Worm (Caenorhabditis elegans): Measurements from ENCODE around the gene C37C3.10.

Gene C37C3.10

ce11 chrV:7847687-7848086, 15.2 kb downstream of the C37C3.10 start:
- TF ChIP-seq ztf-11 (tag; optimal IDR thresholded peaks at IDR 0.05), result no peak
- TF ChIP-seq pha-4 (tag; optimal IDR thresholded peaks at IDR 0.05), result peak; percentile 62
- no peak for TF ChIP-seq snpc-4 (tag; optimal IDR thresholded peaks at IDR 0.05)
- TF ChIP-seq nhr-2 (tag; optimal IDR thresholded peaks at IDR 0.05), result no peak
- TF ChIP-seq hlh-1 (tag; optimal IDR thresholded peaks at IDR 0.05), result no peak

ce11 chrV:7847170-7847569, 15.7 kb downstream of the C37C3.10 start, which contains the start of gene memo-1:
memo-1 (minus strand) TSS chrV:7847171.
- TF ChIP-seq ceh-39 (tag; optimal IDR thresholded peaks at IDR 0.05) (no peak), elt-1 (tag; optimal IDR thresholded peaks at IDR 0.05; ENCODE audit: borderline replicate concordance, insufficient read depth) (no peak), sptf-1 (tag; optimal IDR thresholded peaks at IDR 0.05) (no peak), hlh-1 (tag; optimal IDR thresholded peaks at IDR 0.05) (no peak), mep-1 (tag; optimal IDR thresholded peaks at IDR 0.05) (no peak), nhr-76 (tag; optimal IDR thresholded peaks at IDR 0.05) (no peak)

DNA sequence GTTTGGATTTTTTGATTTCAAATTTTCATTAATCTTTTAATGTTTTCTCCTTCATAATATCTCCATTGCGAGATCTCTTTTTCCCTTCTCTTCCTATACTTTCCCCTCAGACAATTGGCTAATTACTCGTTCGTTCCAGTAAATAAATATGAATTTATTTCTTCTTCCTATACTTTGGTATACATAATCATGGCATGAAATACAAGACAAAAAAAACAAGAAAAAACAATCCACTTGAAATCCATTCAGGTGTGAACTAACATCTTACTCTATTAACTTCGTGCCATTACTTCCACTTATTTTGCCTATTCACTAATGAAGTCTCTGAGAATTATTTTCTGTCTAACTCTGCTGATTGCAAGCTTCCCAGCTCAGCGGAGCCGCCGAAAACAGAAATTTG, 20.6 kb downstream of the C37C3.10 start, which contains the start of gene grd-8:
Gene grd-8 (plus strand): TSS at position 301 of the 400 bp plus-strand sequence.
- TF ChIP-seq pha-4 (tag; optimal IDR thresholded peaks at IDR 0.05), result no peak
- TF ChIP-seq elt-1 (tag; optimal IDR thresholded peaks at IDR 0.05; ENCODE audit: borderline replicate concordance, insufficient read depth), result no peak
- TF ChIP-seq M03D4.4 (tag; optimal IDR thresholded peaks at IDR 0.05), result no peak
- no peak for TF ChIP-seq tbx-8 (GFP tag; optimal IDR thresholded peaks at IDR 0.05)
- TF ChIP-seq drap-1 (GFP tag; optimal IDR thresholded peaks at IDR 0.05), result no peak
- no peak for TF ChIP-seq lsy-2 (tag; optimal IDR thresholded peaks at IDR 0.05)

DNA sequence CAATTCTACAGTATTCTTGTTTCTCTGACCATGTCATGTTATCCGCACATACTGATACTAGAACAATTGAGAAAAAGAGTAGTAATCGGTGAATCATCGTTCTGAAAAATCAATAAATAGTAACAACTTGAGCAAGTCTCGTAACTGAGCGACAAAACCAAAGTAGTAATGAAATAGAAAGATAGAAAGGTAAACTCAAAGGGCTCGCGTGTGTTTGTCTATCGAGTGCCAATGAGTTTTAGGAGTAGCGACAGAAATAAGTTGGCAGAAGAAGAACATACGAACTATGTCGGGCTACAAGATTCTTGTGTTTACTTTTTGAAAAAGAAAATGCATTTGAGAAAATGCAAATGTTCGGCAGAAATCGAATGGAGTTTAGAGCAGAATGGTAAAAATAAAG, 23.4 kb downstream of the C37C3.10 start, which contains the start of gene C37C3.12:
Gene C37C3.12 (minus strand): TSS at position 101 of the 400 bp plus-strand sequence.
- TF ChIP-seq flh-1 (GFP tag; optimal IDR thresholded peaks at IDR 0.05) (no peak), ztf-11 (tag; optimal IDR thresholded peaks at IDR 0.05) (no peak), lin-32 (GFP tag; optimal IDR thresholded peaks at IDR 0.05) (no peak), hlh-1 (tag; optimal IDR thresholded peaks at IDR 0.05) (no peak), bed-3 (GFP tag; optimal IDR thresholded peaks at IDR 0.05) (no peak), nhr-76 (tag; optimal IDR thresholded peaks at IDR 0.05) (no peak), drap-1 (GFP tag; optimal IDR thresholded peaks at IDR 0.05) (no peak), M03D4.4 (tag; optimal IDR thresholded peaks at IDR 0.05) (no peak), cnd-1 (tag; optimal IDR thresholded peaks at IDR 0.05) (no peak)

- no peak for TF ChIP-seq mep-1 (tag; optimal IDR thresholded peaks at IDR 0.05)
- no peak for TF ChIP-seq ceh-39 (tag; optimal IDR thresholded peaks at IDR 0.05)
- TF ChIP-seq zip-8 (tag; optimal IDR thresholded peaks at IDR 0.05), result no peak
- TF ChIP-seq hlh-1 (tag; optimal IDR thresholded peaks at IDR 0.05), result no peak
- no peak for TF ChIP-seq lin-13 (tag; optimal IDR thresholded peaks at IDR 0.05)
Observed at ce11 chrV:7837809-7838208, 25.1 kb downstream of the C37C3.10 start, which contains the start of gene ttr-33. ttr-33 (minus strand) TSS chrV:7837909.

- TF ChIP-seq zip-8 (tag; optimal IDR thresholded peaks at IDR 0.05) (peak; percentile 64), lsy-2 (tag; optimal IDR thresholded peaks at IDR 0.05) (no peak)
Observed at ce11 chrV:7836911-7837310, 26.0 kb downstream of the C37C3.10 start, which contains the start of gene txt-5. txt-5 (minus strand) TSS chrV:7837134.

DNA sequence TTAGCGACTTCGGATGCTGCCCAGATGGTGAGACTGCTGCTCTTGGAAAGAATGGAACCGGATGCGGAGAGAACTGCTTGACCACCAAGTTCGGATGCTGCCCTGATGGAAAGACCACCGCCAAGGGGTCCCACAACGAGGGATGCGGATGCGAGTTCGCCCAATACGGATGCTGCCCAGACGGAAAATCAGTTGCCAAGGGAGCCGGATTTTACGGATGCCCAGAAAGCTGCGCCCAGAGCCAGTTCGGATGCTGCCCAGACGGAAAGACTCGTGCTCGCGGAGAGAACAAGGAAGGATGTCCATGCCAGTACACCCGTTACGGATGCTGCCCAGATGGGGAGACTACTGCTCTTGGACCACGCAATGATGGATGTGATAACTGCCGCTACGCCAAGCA, 31.9 kb downstream of the C37C3.10 start:
- TF ChIP-seq nhr-12 (tag; optimal IDR thresholded peaks at IDR 0.05) (no peak), bed-3 (GFP tag; optimal IDR thresholded peaks at IDR 0.05) (no peak), zip-8 (tag; optimal IDR thresholded peaks at IDR 0.05) (no peak), ceh-43 (GFP tag; optimal IDR thresholded peaks at IDR 0.05) (no peak)

DNA sequence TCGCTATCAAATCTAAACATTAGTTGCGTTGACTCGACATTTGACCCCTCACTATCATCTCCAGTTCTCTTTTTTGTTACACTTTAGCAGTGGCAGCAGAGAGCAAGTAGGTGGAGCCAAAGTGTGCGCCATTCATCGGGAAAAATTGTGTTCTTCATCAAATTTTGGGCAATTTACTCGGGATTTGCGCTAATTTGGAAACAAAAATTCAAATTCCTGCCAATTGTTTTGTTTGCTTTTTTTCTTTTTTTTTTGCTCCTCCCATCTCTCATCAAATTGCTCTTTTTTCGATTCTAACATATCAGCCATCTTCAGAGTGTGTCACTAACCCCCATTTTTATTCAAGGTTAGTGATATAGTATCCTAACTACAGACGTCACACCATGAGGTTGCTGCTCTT, 36.0 kb downstream of the C37C3.10 start, which contains the start of gene mig-6:
Gene mig-6 (plus strand): TSS at position 301 of the 400 bp plus-strand sequence.
- no peak for TF ChIP-seq flh-1 (GFP tag; optimal IDR thresholded peaks at IDR 0.05)
- TF ChIP-seq lin-32 (GFP tag; optimal IDR thresholded peaks at IDR 0.05), result no peak
- no peak for TF ChIP-seq hlh-1 (tag; optimal IDR thresholded peaks at IDR 0.05)
- no peak for TF ChIP-seq elt-1 (tag; optimal IDR thresholded peaks at IDR 0.05; ENCODE audit: borderline replicate concordance, insufficient read depth)
- no peak for TF ChIP-seq sem-2 (GFP tag; optimal IDR thresholded peaks at IDR 0.05)
- TF ChIP-seq nhr-76 (tag; optimal IDR thresholded peaks at IDR 0.05), result no peak
- no peak for TF ChIP-seq snpc-4 (tag; optimal IDR thresholded peaks at IDR 0.05)
